Fruit fly (Drosophila melanogaster) whole organism, embryonic: ENCODE results near the gene mRpL10.
A peak's percentile ranks its signal among the peaks of the same experiment; 100 is the strongest.

Source experiments
- CG10147 ChIP-seq: fragments of 200-800 bp; sonication (Bioruptor generic); optimal IDR thresholded peaks from 2 replicates; lab custom pipeline; 2019; ENCODE audit warnings: missing biosample characterization, mild to moderate bottlenecking, missing genetic modification characterization, moderate library complexity
- CG10274 ChIP-seq: fragments of 200-800 bp; sonication (Bioruptor generic); optimal IDR thresholded peaks from 3 replicates; lab custom pipeline; 2017; ENCODE audit warnings: missing biosample characterization, mild to moderate bottlenecking, missing genetic modification characterization
- CG11247 ChIP-seq: fragments of 200-800 bp; sonication (Bioruptor generic); IDR thresholded peaks from 2 replicates; pipeline ENCODE4 v1.3.6; 2022; ENCODE audit warnings: missing biosample characterization, missing genetic modification characterization
- CG11398 ChIP-seq: fragments of 200-800 bp; sonication (Bioruptor generic); optimal IDR thresholded peaks from 2 replicates; lab custom pipeline; 2016; ENCODE audit warnings: missing biosample characterization, missing genetic modification characterization
- CG11504 ChIP-seq: fragments of 200-800 bp; sonication (Bioruptor generic); optimal IDR thresholded peaks from 3 replicates; lab custom pipeline; 2019; ENCODE audit warnings: missing biosample characterization, mild to moderate bottlenecking, missing genetic modification characterization, moderate library complexity
- CG12659 ChIP-seq: fragments of 200-800 bp; sonication (Bioruptor generic); optimal IDR thresholded peaks from 3 replicates; lab custom pipeline; 2017; ENCODE audit warnings: mild to moderate bottlenecking, missing biosample characterization, missing genetic modification reagents, missing genetic modification characterization
- CG12744 ChIP-seq: fragments of 200-800 bp; sonication (Bioruptor generic); optimal IDR thresholded peaks from 2 replicates; lab custom pipeline; 2016; ENCODE audit warnings: missing biosample characterization, missing genetic modification characterization
- CG14441 ChIP-seq: fragments of 200-800 bp; sonication (Bioruptor generic); IDR thresholded peaks from 2 replicates; pipeline ENCODE4 v1.3.6; 2022; ENCODE audit warnings: missing biosample characterization, missing genetic modification characterization
- CG15514 ChIP-seq: fragments of 200-800 bp; sonication (Bioruptor generic); optimal IDR thresholded peaks from 3 replicates; lab custom pipeline; 2017; ENCODE audit warnings: missing biosample characterization, missing genetic modification characterization, mild to moderate bottlenecking, moderate library complexity, missing genetic modification reagents
- CG17328 ChIP-seq: fragments of 200-800 bp; sonication (Bioruptor generic); IDR thresholded peaks from 2 replicates; pipeline ENCODE4 v1.3.6; 2022; ENCODE audit warnings: missing biosample characterization, missing genetic modification characterization
- CG18599 ChIP-seq: fragments of 200-800 bp; sonication (Bioruptor generic); optimal IDR thresholded peaks from 3 replicates; lab custom pipeline; 2017; ENCODE audit warnings: missing biosample characterization, missing genetic modification characterization, mild to moderate bottlenecking, moderate library complexity, missing genetic modification reagents
- CG31224 ChIP-seq: fragments of 200-800 bp; sonication (Bioruptor generic); IDR thresholded peaks from 2 replicates; pipeline ENCODE4 v1.3.6; 2022; ENCODE audit warnings: missing biosample characterization, missing genetic modification characterization
- CG33557 ChIP-seq: fragments of 200-800 bp; sonication (Bioruptor generic); optimal IDR thresholded peaks from 2 replicates; lab custom pipeline; 2019; ENCODE audit warnings: missing biosample characterization, mild to moderate bottlenecking, missing genetic modification characterization, moderate library complexity
- CG34422 ChIP-seq: fragments of 200-800 bp; sonication (Bioruptor generic); IDR thresholded peaks from 3 replicates; pipeline ENCODE4 v1.3.6; 2022; ENCODE audit warnings: missing biosample characterization, missing genetic modification characterization
- CG4617 ChIP-seq: fragments of 200-800 bp; sonication (Bioruptor generic); optimal IDR thresholded peaks from 3 replicates; lab custom pipeline; 2016; ENCODE audit warnings: missing biosample characterization, missing genetic modification characterization, borderline replicate concordance
- CG6683 ChIP-seq: fragments of 200-800 bp; sonication (Bioruptor generic); optimal IDR thresholded peaks from 2 replicates; lab custom pipeline; 2017; ENCODE audit warnings: missing biosample characterization, mild to moderate bottlenecking, missing genetic modification characterization, missing genetic modification reagents
- CG6791 ChIP-seq: fragments of 200-800 bp; sonication (Bioruptor generic); IDR thresholded peaks from 3 replicates; pipeline ENCODE4 v1.3.6; 2022; ENCODE audit warnings: missing biosample characterization, missing genetic modification characterization; ENCODE audit not compliant: partially characterized antibody
- CG7786 ChIP-seq: fragments of 200-800 bp; sonication (Bioruptor generic); optimal IDR thresholded peaks from 2 replicates; lab custom pipeline; 2016; ENCODE audit warnings: missing biosample characterization, missing genetic modification characterization
- CG8089 ChIP-seq: fragments of 200-800 bp; sonication (Bioruptor generic); optimal IDR thresholded peaks from 3 replicates; lab custom pipeline; 2016; ENCODE audit warnings: missing biosample characterization, missing genetic modification characterization
- Chrac-16 ChIP-seq: fragments of 200-800 bp; sonication (Bioruptor generic); optimal IDR thresholded peaks from 3 replicates; lab custom pipeline; 2016; ENCODE audit warnings: missing biosample characterization, missing genetic modification characterization
- CkIIα-i1 ChIP-seq: fragments of 200-800 bp; sonication (Bioruptor generic); IDR thresholded peaks from 2 replicates; pipeline ENCODE4 v1.3.6; 2022; ENCODE audit warnings: missing biosample characterization, missing genetic modification characterization
- Deaf1 ChIP-seq: fragments of 200-800 bp; optimal IDR thresholded peaks from 3 replicates; lab custom pipeline; 2019; ENCODE audit warnings: missing biosample characterization, mild to moderate bottlenecking, missing genetic modification characterization, moderate library complexity
- Drgx ChIP-seq: fragments of 200-800 bp; sonication (Bioruptor generic); IDR thresholded peaks from 2 replicates; pipeline ENCODE4 v1.3.6; 2022; ENCODE audit warnings: missing biosample characterization, missing genetic modification characterization
- Eip74EF ChIP-seq, 2 experiments: fragments of 200-800 bp in 1 of 2; fragments of >200 bp in 1 of 2; sonication (Bioruptor generic) in 1 of 2; optimal IDR thresholded peaks; 2 replicates each; lab custom pipeline; 2017 to 2019; ENCODE audit warnings: missing biosample characterization in 2 of 2, missing genetic modification characterization in 2 of 2, mild to moderate bottlenecking in 1 of 2, moderate library complexity in 1 of 2
- Ets65A ChIP-seq: fragments of 200-800 bp; sonication (Bioruptor generic); peaks from one replicate; lab custom pipeline; 2016; ENCODE audit warnings: missing biosample characterization, missing genetic modification characterization
- Fer2 ChIP-seq: fragments of 200-800 bp; sonication (Bioruptor generic); optimal IDR thresholded peaks from 2 replicates; lab custom pipeline; 2018; ENCODE audit warnings: missing biosample characterization, mild to moderate bottlenecking, missing genetic modification characterization, moderate library complexity
- HLH54F ChIP-seq: fragments of 200-800 bp; sonication (Bioruptor generic); optimal IDR thresholded peaks from 3 replicates; lab custom pipeline; 2016; ENCODE audit warnings: missing biosample characterization, missing genetic modification characterization
- HmgZ ChIP-seq: fragments of 200-800 bp; sonication (Bioruptor generic); optimal IDR thresholded peaks from 2 replicates; lab custom pipeline; 2018; ENCODE audit warnings: missing biosample characterization, mild to moderate bottlenecking, missing genetic modification characterization
- MESR4 ChIP-seq: fragments of 200-800 bp; sonication (Bioruptor generic); optimal IDR thresholded peaks from 2 replicates; lab custom pipeline; 2018; ENCODE audit warnings: missing biosample characterization, mild to moderate bottlenecking, missing genetic modification characterization, moderate library complexity
- NC2α ChIP-seq: fragments of 200-800 bp; sonication (Bioruptor generic); optimal IDR thresholded peaks from 2 replicates; lab custom pipeline; 2016; ENCODE audit warnings: missing biosample characterization, missing genetic modification characterization
- Pdp1 ChIP-seq, 2 experiments: fragments of 200-800 bp; sonication (Bioruptor generic); optimal IDR thresholded peaks; 3 replicates each; lab custom pipeline; 2016; ENCODE audit warnings: missing biosample characterization in 2 of 2, missing genetic modification characterization in 2 of 2, mild to moderate bottlenecking in 1 of 2, moderate library complexity in 1 of 2
- ase ChIP-seq: fragments of 200-800 bp; sonication (Bioruptor generic); IDR thresholded peaks from 3 replicates; pipeline ENCODE4 v1.3.6; 2022; ENCODE audit warnings: missing biosample characterization, missing genetic modification characterization
- chm ChIP-seq: fragments of 200-800 bp; sonication (Bioruptor generic); IDR thresholded peaks from 2 replicates; pipeline ENCODE4 v1.3.6; 2022; ENCODE audit warnings: missing biosample characterization, missing genetic modification characterization
- corto ChIP-seq: fragments of 200-800 bp; sonication (Bioruptor generic); optimal IDR thresholded peaks from 2 replicates; lab custom pipeline; 2016; ENCODE audit warnings: missing biosample characterization, mild to moderate bottlenecking, missing genetic modification characterization, moderate library complexity
- dmrt99B ChIP-seq: fragments of 200-800 bp; sonication (Bioruptor generic); optimal IDR thresholded peaks from 2 replicates; lab custom pipeline; 2018; ENCODE audit warnings: missing biosample characterization, mild to moderate bottlenecking, missing genetic modification characterization, moderate library complexity
- en ChIP-seq: fragments of 200-800 bp; sonication (Bioruptor generic); optimal IDR thresholded peaks from 2 replicates; lab custom pipeline; 2016; ENCODE audit warnings: missing biosample characterization, missing genetic modification characterization
- exex ChIP-seq: fragments of 200-800 bp; sonication (Bioruptor generic); optimal IDR thresholded peaks from 4 replicates; lab custom pipeline; 2018; ENCODE audit warnings: missing biosample characterization, mild to moderate bottlenecking, missing genetic modification characterization, moderate library complexity
- gem ChIP-seq: fragments of 200-800 bp; sonication (Bioruptor generic); optimal IDR thresholded peaks from 2 replicates; lab custom pipeline; 2019; ENCODE audit warnings: missing biosample characterization, mild to moderate bottlenecking, missing genetic modification characterization, moderate library complexity
- ham ChIP-seq: fragments of 200-800 bp; sonication (Bioruptor generic); IDR thresholded peaks from 2 replicates; pipeline ENCODE4 v1.3.6; 2022; ENCODE audit warnings: missing biosample characterization, missing genetic modification characterization
- her ChIP-seq: fragments of 200-800 bp; sonication (Bioruptor generic); optimal IDR thresholded peaks from 2 replicates; lab custom pipeline; 2016; ENCODE audit warnings: missing biosample characterization, missing genetic modification characterization
- insv ChIP-seq, 2 experiments: fragments of 200-800 bp; sonication (Bioruptor generic); optimal IDR thresholded peaks; 3 replicates each; lab custom pipeline; 2016 to 2018; ENCODE audit warnings: missing biosample characterization in 2 of 2, missing genetic modification characterization in 2 of 2
- kay ChIP-seq: fragments of 200-800 bp; sonication (Bioruptor generic); optimal IDR thresholded peaks from 2 replicates; lab custom pipeline; 2016; ENCODE audit warnings: missing biosample characterization, missing genetic modification characterization
- mld ChIP-seq: fragments of 200-800 bp; sonication (Bioruptor generic); IDR thresholded peaks from 3 replicates; pipeline ENCODE4 v1.3.6; 2022; ENCODE audit warnings: missing biosample characterization, missing genetic modification characterization; ENCODE audit not compliant: partially characterized antibody
- prd ChIP-seq, 3 experiments: fragments of >200 bp in 2 of 3; fragments of 200-800 bp in 1 of 3; sonication (Bioruptor generic) in 1 of 3; optimal IDR thresholded peaks in 2 of 3; IDR thresholded peaks in 1 of 3; 2 replicates in 2 of 3; 3 replicates in 1 of 3; pipeline versions ENCODE4 v1.3.6 to Lab custom; 2017 to 2022; ENCODE audit warnings: missing biosample characterization in 1 of 3, missing genetic modification characterization in 1 of 3
- pum ChIP-seq: fragments of 200-800 bp; sonication (Bioruptor generic); optimal IDR thresholded peaks from 2 replicates; lab custom pipeline; 2016; ENCODE audit warnings: missing biosample characterization, missing genetic modification characterization
- sd ChIP-seq: fragments of 200-800 bp; sonication (Bioruptor generic); optimal IDR thresholded peaks from 3 replicates; lab custom pipeline; 2018; ENCODE audit warnings: missing biosample characterization, mild to moderate bottlenecking, missing genetic modification characterization, moderate library complexity
- sim ChIP-seq: fragments of 200-800 bp; sonication (Bioruptor generic); IDR thresholded peaks from 2 replicates; pipeline ENCODE4 v1.3.6; 2022; ENCODE audit warnings: missing biosample characterization, missing genetic modification characterization
- slbo ChIP-seq: fragments of 200-800 bp; sonication (Bioruptor generic); IDR thresholded peaks from 2 replicates; pipeline ENCODE4 v1.3.6; 2022; ENCODE audit warnings: missing biosample characterization, missing genetic modification characterization
- ssp ChIP-seq: fragments of 200-800 bp; sonication (Bioruptor generic); IDR thresholded peaks from 2 replicates; pipeline ENCODE4 v1.3.6; 2022; ENCODE audit warnings: missing biosample characterization, missing genetic modification characterization

mRpL10 gene

dm6 chr2L:158649-159257 lies 44.8 kb upstream of the mRpL10 start, which contains the start of the genes CG33635 and spen (continued):
- no peak for TF ChIP-seq prd (optimal IDR thresholded peaks at IDR 0.05; lab: Kevin White, UChicago)
- no peak for TF ChIP-seq prd (GFP tag; IDR thresholded peaks at IDR 0.05; lab: Robert Waterston, UW)
- TF ChIP-seq ase (GFP tag; lab: Robert Waterston, UW) = no peak
- TF ChIP-seq CG10274 (GFP tag; lab: Kevin White, UChicago) = no peak
- TF ChIP-seq kay (GFP tag; lab: Kevin White, UChicago) = no peak
- TF ChIP-seq CG11247 (GFP tag; lab: Robert Waterston, UW) = no peak
- no peak for TF ChIP-seq ssp (GFP tag; lab: Robert Waterston, UW)
- no peak for TF ChIP-seq CG31224
- TF ChIP-seq Deaf1 (tag; lab: Kevin White, UChicago) = peak; percentile 11
- TF ChIP-seq NC2α = no peak
- no peak for TF ChIP-seq CG11398 (GFP tag; lab: Kevin White, UChicago)
- TF ChIP-seq sim = no peak
- no peak for TF ChIP-seq CG17328 (GFP tag; lab: Robert Waterston, UW)
- TF ChIP-seq corto (GFP tag; lab: Kevin White, UChicago) = peak; percentile 49
- TF ChIP-seq CkIIα-i1 (GFP tag; lab: Robert Waterston, UW) = no peak
- peak; percentile 62 for TF ChIP-seq CG11504 (tag; lab: Kevin White, UChicago)
- TF ChIP-seq sd (tag; lab: Kevin White, UChicago) = peak; percentile 52
- TF ChIP-seq CG7786 (GFP tag; lab: Kevin White, UChicago) = no peak
- TF ChIP-seq CG10147 (GFP tag; lab: Kevin White, UChicago) = peak; percentile 65
- TF ChIP-seq CG6791 (GFP tag; lab: Robert Waterston, UW) = no peak
- TF ChIP-seq gem (tag; lab: Kevin White, UChicago) = no peak
- TF ChIP-seq Ets65A (GFP tag; lab: Kevin White, UChicago) = no peak
- TF ChIP-seq chm = no peak
- TF ChIP-seq CG15514 (GFP tag; lab: Kevin White, UChicago) = peak; percentile 76
- no peak for TF ChIP-seq Chrac-16
- peak; percentile 70 for TF ChIP-seq HmgZ (tag; lab: Kevin White, UChicago)
- no peak for TF ChIP-seq pum (GFP tag; lab: Kevin White, UChicago)
- TF ChIP-seq exex (tag; lab: Kevin White, UChicago) = peak; percentile 61
- peak in 1 of 2 experiments; percentile 10 for TF ChIP-seq Eip74EF (GFP tag; optimal IDR thresholded peaks at IDR 0.05; lab: Kevin White, UChicago)
- TF ChIP-seq CG34422 = no peak
- TF ChIP-seq HLH54F (GFP tag; lab: Kevin White, UChicago) = no peak
- TF ChIP-seq CG6683 = no peak
- TF ChIP-seq dmrt99B (tag; lab: Kevin White, UChicago) = no peak
- TF ChIP-seq her (GFP tag; lab: Kevin White, UChicago) = peak; percentile 53
- TF ChIP-seq CG12744 (GFP tag; lab: Kevin White, UChicago) = peak; percentile 5
- TF ChIP-seq CG14441 = no peak
- TF ChIP-seq MESR4 (GFP tag; lab: Kevin White, UChicago) = peak; percentile 26
- no peak for TF ChIP-seq Drgx (GFP tag; lab: Robert Waterston, UW)
- TF ChIP-seq Pdp1 (GFP tag; optimal IDR thresholded peaks at IDR 0.05; lab: Kevin White, UChicago) = peak; percentile 13 to 63
- no peak for TF ChIP-seq slbo
- no peak for TF ChIP-seq Fer2
- peak in 1 of 2 experiments; percentile 48 for TF ChIP-seq insv (GFP tag; optimal IDR thresholded peaks at IDR 0.05; lab: Kevin White, UChicago)
- peak; percentile 13 for TF ChIP-seq CG4617 (GFP tag; lab: Kevin White, UChicago)
- peak; percentile 48 for TF ChIP-seq CG18599 (GFP tag; lab: Kevin White, UChicago)
- no peak for TF ChIP-seq ham (GFP tag; lab: Robert Waterston, UW)
- no peak for TF ChIP-seq CG8089 (GFP tag; lab: Kevin White, UChicago)
- no peak for TF ChIP-seq CG33557 (GFP tag; lab: Kevin White, UChicago)
- TF ChIP-seq CG12659 (GFP tag; lab: Kevin White, UChicago) = peak; percentile 83
- no peak for TF ChIP-seq mld (GFP tag; lab: Robert Waterston, UW)
- TF ChIP-seq en = no peak
